Fruit fly (Drosophila melanogaster): Measurements from ENCODE around the gene ATP6AP2.
A peak's percentile ranks its signal among the peaks of the same experiment; 100 is the strongest.

Gene ATP6AP2

dm6 chr3R:9249025-9249735, 11.3 kb upstream of the ATP6AP2 start (continued):
- TF ChIP-seq kni (GFP tag; optimal IDR thresholded peaks at IDR 0.05) (peak; percentile 40), pzg (GFP tag; optimal IDR thresholded peaks at IDR 0.05) (no peak), CG16779 (GFP tag; IDR thresholded peaks at IDR 0.05) (no peak), hbn (GFP tag; IDR thresholded peaks at IDR 0.05; ENCODE audit: partially characterized antibody) (no peak), CG30403 (GFP tag; optimal IDR thresholded peaks at IDR 0.05) (no peak), CG8924 (tag; optimal IDR thresholded peaks at IDR 0.05) (no peak), CG12219 (GFP tag; optimal IDR thresholded peaks at IDR 0.05) (no peak), Max (GFP tag; optimal IDR thresholded peaks at IDR 0.05) (no peak), CG10321 (GFP tag; IDR thresholded peaks at IDR 0.05) (0 out of 2 replicates have a peak, but pooled peaks have one; percentile 19)

- 0 out of 2 replicates have a peak, but pooled peaks have one; percentile 21 for TF ChIP-seq ara (GFP tag; IDR thresholded peaks at IDR 0.05)
- TF ChIP-seq Blimp-1 (GFP tag; optimal IDR thresholded peaks at IDR 0.05) = peak; percentile 81
- TF ChIP-seq CG6813 (GFP tag; optimal IDR thresholded peaks at IDR 0.05) = no peak
Measured at dm6 chr3R:9249736-9250044, 10.7 kb upstream of the ATP6AP2 start.

dm6 chr3R:9250868-9251267, 9.6 kb upstream of the ATP6AP2 start:
- TF ChIP-seq CG14441 (GFP tag; IDR thresholded peaks at IDR 0.05) (no peak; the same call in 1 of the 2 replicates), run (tag; optimal IDR thresholded peaks at IDR 0.05) (no peak), CG17385 (GFP tag; optimal IDR thresholded peaks at IDR 0.05) (peak; percentile 25), slou (GFP tag; optimal IDR thresholded peaks at IDR 0.05) (no peak), pzg (GFP tag; optimal IDR thresholded peaks at IDR 0.05) (no peak), CG13296 (GFP tag; optimal IDR thresholded peaks at IDR 0.05) (no peak), crc (GFP tag; optimal IDR thresholded peaks at IDR 0.05) (no peak), toy (GFP tag; IDR thresholded peaks at IDR 0.05) (no peak), fru (optimal IDR thresholded peaks at IDR 0.05) (no peak), pnt (GFP tag; optimal IDR thresholded peaks at IDR 0.05) (peak; percentile 8), Vsx1 (GFP tag; optimal IDR thresholded peaks at IDR 0.05) (no peak), Rx (GFP tag; IDR thresholded peaks at IDR 0.05) (no peak; the same call in 1 of the 2 replicates), amos (GFP tag; IDR thresholded peaks at IDR 0.05; ENCODE audit: partially characterized antibody) (no peak), CG12104 (GFP tag; optimal IDR thresholded peaks at IDR 0.05) (no peak), CG18262 (tag; optimal IDR thresholded peaks at IDR 0.05) (peak; percentile 34), CG13287 (GFP tag; IDR thresholded peaks at IDR 0.05; ENCODE audit: partially characterized antibody) (no peak), eve (GFP tag; optimal IDR thresholded peaks at IDR 0.05) (no peak), crol (GFP tag; IDR thresholded peaks at IDR 0.05) (no peak), chm (GFP tag; IDR thresholded peaks at IDR 0.05) (no peak), CG15011 (GFP tag; optimal IDR thresholded peaks at IDR 0.05) (no peak), emc (GFP tag; optimal IDR thresholded peaks at IDR 0.05) (no peak), CG1529 (GFP tag; optimal IDR thresholded peaks at IDR 0.05) (no peak), CG30020 (tag; optimal IDR thresholded peaks at IDR 0.05) (no peak), CG11696 (GFP tag; IDR thresholded peaks at IDR 0.05) (no peak), CG31441 (GFP tag; IDR thresholded peaks at IDR 0.05) (0 out of 2 replicates have a peak, but pooled peaks have one; percentile 36), CG2129 (GFP tag; IDR thresholded peaks at IDR 0.05; ENCODE audit: partially characterized antibody) (no peak), CG15601 (tag; optimal IDR thresholded peaks at IDR 0.05) (no peak), Camta (GFP tag; optimal IDR thresholded peaks at IDR 0.05) (no peak), gem (tag; optimal IDR thresholded peaks at IDR 0.05) (peak; percentile 50), TFAM (GFP tag; optimal IDR thresholded peaks at IDR 0.05) (no peak), CG4360 (GFP tag; IDR thresholded peaks at IDR 0.05) (0 out of 2 replicates have a peak, but pooled peaks have one; percentile 11), pan (optimal IDR thresholded peaks at IDR 0.05) (no peak), pan (GFP tag; optimal IDR thresholded peaks at IDR 0.05 in 1 of 2, IDR thresholded peaks at IDR 0.05 in 1 of 2) (no peak), CG34422 (GFP tag; IDR thresholded peaks at IDR 0.05) (no peak), trem (tag; optimal IDR thresholded peaks at IDR 0.05) (peak; percentile 6), Xbp1 (GFP tag; optimal IDR thresholded peaks at IDR 0.05) (peak; percentile 33), zfh2 (GFP tag; optimal IDR thresholded peaks at IDR 0.05) (no peak)
